Fruit fly (Drosophila melanogaster): ENCODE measurements around the gene CG31140.

DNA sequence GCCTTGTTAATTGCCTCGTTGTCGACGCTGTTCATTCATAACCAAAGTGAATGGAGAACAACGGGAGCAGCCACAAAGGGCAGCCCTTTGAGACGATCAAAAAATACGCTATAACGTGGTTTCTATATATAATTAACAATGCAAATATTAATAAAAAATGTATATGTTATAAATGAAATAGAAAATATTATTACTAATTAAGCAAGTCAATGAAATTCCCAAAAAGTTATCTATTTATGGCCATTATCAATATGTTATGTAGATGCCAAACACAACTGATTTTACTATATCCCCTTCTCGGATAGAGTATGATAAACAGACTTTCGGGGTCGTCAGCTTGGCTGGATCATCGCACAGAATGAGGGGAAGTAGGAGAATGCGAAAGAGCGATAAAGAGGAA is 6.5 kb downstream of the CG31140 start:
- TF ChIP-seq HLH106 (tag; optimal IDR thresholded peaks at IDR 0.05): no peak
- no peak for TF ChIP-seq Mio (GFP tag; optimal IDR thresholded peaks at IDR 0.05)
- no peak for TF ChIP-seq jim (GFP tag; optimal IDR thresholded peaks at IDR 0.05)
- no peak for TF ChIP-seq h (GFP tag; optimal IDR thresholded peaks at IDR 0.05)
- no peak for TF ChIP-seq OdsH (GFP tag; optimal IDR thresholded peaks at IDR 0.05)
